Fruit fly (Drosophila melanogaster) whole organism, embryonic: ENCODE results near the gene CG6168.
A peak's percentile ranks its signal among the peaks of the same experiment; 100 is the strongest.

Experiments
- CG10147 ChIP-seq: fragments of 200-800 bp; sonication (Bioruptor generic); optimal IDR thresholded peaks from 2 replicates; lab custom pipeline; 2019; ENCODE audit warnings: missing biosample characterization, mild to moderate bottlenecking, missing genetic modification characterization, moderate library complexity
- CG10565 ChIP-seq: fragments of 200-800 bp; sonication (Bioruptor generic); optimal IDR thresholded peaks from 3 replicates; lab custom pipeline; 2016; ENCODE audit warnings: missing biosample characterization, mild to moderate bottlenecking, missing genetic modification characterization
- CG12104 ChIP-seq: fragments of 200-800 bp; sonication (Bioruptor generic); optimal IDR thresholded peaks from 3 replicates; lab custom pipeline; 2016; ENCODE audit warnings: missing biosample characterization, missing genetic modification characterization
- CG12299 ChIP-seq: fragments of 200-800 bp; sonication (Bioruptor generic); optimal IDR thresholded peaks from 2 replicates; lab custom pipeline; 2018; ENCODE audit warnings: missing biosample characterization, mild to moderate bottlenecking, missing genetic modification characterization
- CG13624 ChIP-seq: fragments of 200-800 bp; sonication (Bioruptor generic); optimal IDR thresholded peaks from 2 replicates; lab custom pipeline; 2016; ENCODE audit warnings: missing biosample characterization, missing genetic modification characterization
- CG15479 ChIP-seq: fragments of 200-800 bp; sonication (Bioruptor generic); optimal IDR thresholded peaks from 3 replicates; lab custom pipeline; 2019; ENCODE audit warnings: missing biosample characterization, mild to moderate bottlenecking, missing genetic modification characterization, moderate library complexity
- CG17829 ChIP-seq: fragments of 200-800 bp; optimal IDR thresholded peaks from 2 replicates; lab custom pipeline; 2019; ENCODE audit warnings: missing biosample characterization, mild to moderate bottlenecking, missing genetic modification characterization, moderate library complexity
- CG1792 ChIP-seq: fragments of 200-800 bp; sonication (Bioruptor generic); optimal IDR thresholded peaks from 2 replicates; lab custom pipeline; 2016; ENCODE audit warnings: missing biosample characterization, missing genetic modification characterization
- CG18599 ChIP-seq: fragments of 200-800 bp; sonication (Bioruptor generic); optimal IDR thresholded peaks from 3 replicates; lab custom pipeline; 2017; ENCODE audit warnings: missing biosample characterization, missing genetic modification characterization, mild to moderate bottlenecking, moderate library complexity, missing genetic modification reagents
- CG30431 ChIP-seq: fragments of 200-800 bp; sonication (Bioruptor generic); optimal IDR thresholded peaks from 2 replicates; lab custom pipeline; 2017; ENCODE audit warnings: missing biosample characterization, missing genetic modification characterization
- CG32532 ChIP-seq: fragments of 200-800 bp; sonication (Bioruptor generic); IDR thresholded peaks from 2 replicates; pipeline ENCODE4 v1.3.6; 2022; ENCODE audit warnings: missing biosample characterization, missing genetic modification characterization
- CG3281 ChIP-seq: fragments of 200-800 bp; sonication (Bioruptor generic); optimal IDR thresholded peaks from 3 replicates; lab custom pipeline; 2017; ENCODE audit warnings: missing biosample characterization, mild to moderate bottlenecking, missing genetic modification characterization
- CG3847 ChIP-seq: fragments of 200-800 bp; sonication (Bioruptor generic); IDR thresholded peaks from 2 replicates; pipeline ENCODE4 v1.3.6; 2022; ENCODE audit warnings: missing biosample characterization, missing genetic modification characterization
- CG4820 ChIP-seq: fragments of 200-800 bp; sonication (Bioruptor generic); optimal IDR thresholded peaks from 3 replicates; lab custom pipeline; 2016; ENCODE audit warnings: missing biosample characterization, missing genetic modification characterization
- CG5180 ChIP-seq: fragments of 200-800 bp; sonication (Bioruptor generic); optimal IDR thresholded peaks from 3 replicates; lab custom pipeline; 2017; ENCODE audit warnings: missing biosample characterization, missing genetic modification characterization, mild to moderate bottlenecking, moderate library complexity, missing genetic modification reagents
- CG7271 ChIP-seq: fragments of 200-800 bp; sonication (Bioruptor generic); optimal IDR thresholded peaks from 2 replicates; lab custom pipeline; 2018; ENCODE audit warnings: missing biosample characterization, mild to moderate bottlenecking, missing genetic modification characterization, moderate library complexity
- CG7786 ChIP-seq: fragments of 200-800 bp; sonication (Bioruptor generic); optimal IDR thresholded peaks from 2 replicates; lab custom pipeline; 2016; ENCODE audit warnings: missing biosample characterization, missing genetic modification characterization
- CG8944 ChIP-seq: fragments of 200-800 bp; sonication (Bioruptor generic); optimal IDR thresholded peaks from 3 replicates; lab custom pipeline; 2016; ENCODE audit warnings: missing biosample characterization, missing genetic modification characterization
- CG9215 ChIP-seq: fragments of 200-800 bp; sonication (Bioruptor generic); IDR thresholded peaks from 2 replicates; pipeline ENCODE4 v1.3.6; 2022; ENCODE audit warnings: missing biosample characterization, missing genetic modification characterization
- CG9817 ChIP-seq: fragments of 200-800 bp; sonication (Bioruptor generic); optimal IDR thresholded peaks from 2 replicates; lab custom pipeline; 2018; ENCODE audit warnings: missing biosample characterization, mild to moderate bottlenecking, missing genetic modification characterization, moderate library complexity
- D ChIP-seq, 2 experiments: fragments of 200-800 bp in 1 of 2; fragments of >200 bp in 1 of 2; sonication (Bioruptor generic) in 1 of 2; optimal IDR thresholded peaks; 2 replicates in 1 of 2; 3 replicates in 1 of 2; lab custom pipeline; 2017; ENCODE audit warnings: mild to moderate bottlenecking in 1 of 2, missing biosample characterization in 1 of 2, missing genetic modification characterization in 1 of 2, missing genetic modification reagents in 1 of 2
- Dbx ChIP-seq: fragments of 200-800 bp; sonication (Bioruptor generic); IDR thresholded peaks from 3 replicates; pipeline ENCODE4 v1.3.6; 2022; ENCODE audit warnings: missing biosample characterization, missing genetic modification characterization
- Gug ChIP-seq: fragments of 200-800 bp; sonication (Bioruptor generic); IDR thresholded peaks from 4 replicates; pipeline ENCODE4 v1.3.6; 2022; ENCODE audit warnings: missing biosample characterization, missing genetic modification characterization
- H15 ChIP-seq: fragments of 200-800 bp; sonication (Bioruptor generic); IDR thresholded peaks from 3 replicates; pipeline ENCODE4 v1.3.6; 2022; ENCODE audit warnings: missing biosample characterization, missing genetic modification characterization
- H2.0 ChIP-seq: fragments of 200-800 bp; sonication (Bioruptor generic); IDR thresholded peaks from 2 replicates; pipeline ENCODE4 v1.3.6; 2022; ENCODE audit warnings: missing biosample characterization, missing genetic modification characterization
- HmgZ ChIP-seq: fragments of 200-800 bp; sonication (Bioruptor generic); optimal IDR thresholded peaks from 2 replicates; lab custom pipeline; 2018; ENCODE audit warnings: missing biosample characterization, mild to moderate bottlenecking, missing genetic modification characterization
- Hmx ChIP-seq: fragments of 200-800 bp; sonication (Bioruptor generic); optimal IDR thresholded peaks from 2 replicates; lab custom pipeline; 2016; ENCODE audit warnings: missing biosample characterization, missing genetic modification characterization
- Lim3 ChIP-seq: fragments of 200-800 bp; sonication (Bioruptor generic); IDR thresholded peaks from 2 replicates; pipeline ENCODE4 v1.3.6; 2022; ENCODE audit warnings: missing biosample characterization, missing genetic modification characterization
- NC2α ChIP-seq: fragments of 200-800 bp; sonication (Bioruptor generic); optimal IDR thresholded peaks from 2 replicates; lab custom pipeline; 2016; ENCODE audit warnings: missing biosample characterization, missing genetic modification characterization
- NK7.1 ChIP-seq: fragments of 200-800 bp; sonication (Bioruptor generic); optimal IDR thresholded peaks from 3 replicates; lab custom pipeline; 2016; ENCODE audit warnings: missing biosample characterization, missing genetic modification characterization
- Nf-YA ChIP-seq: fragments of 200-800 bp; sonication (Bioruptor generic); IDR thresholded peaks from 2 replicates; pipeline ENCODE4 v1.3.6; 2022; ENCODE audit warnings: missing biosample characterization, missing genetic modification characterization
- Opbp ChIP-seq: fragments of 200-800 bp; sonication (Bioruptor generic); IDR thresholded peaks from 3 replicates; pipeline ENCODE4 v1.3.6; 2022; ENCODE audit warnings: missing biosample characterization, missing genetic modification characterization; ENCODE audit not compliant: partially characterized antibody
- Spps ChIP-seq: fragments of 200-800 bp; sonication (Bioruptor generic); optimal IDR thresholded peaks from 2 replicates; lab custom pipeline; 2018; ENCODE audit warnings: missing biosample characterization, mild to moderate bottlenecking, missing genetic modification characterization
- cg ChIP-seq: fragments of 200-800 bp; sonication (Bioruptor generic); optimal IDR thresholded peaks from 3 replicates; lab custom pipeline; 2019; ENCODE audit warnings: missing biosample characterization, mild to moderate bottlenecking, missing genetic modification characterization, moderate library complexity
- croc ChIP-seq: fragments of 200-800 bp; sonication (Bioruptor generic); conservative IDR thresholded peaks from 3 replicates; pipeline ENCODE4 v1.3.6; 2022; ENCODE audit warnings: missing biosample characterization, missing genetic modification characterization
- crp ChIP-seq, 2 experiments: fragments of 200-800 bp; sonication (Bioruptor generic); optimal IDR thresholded peaks; 2 replicates in 1 of 2; 3 replicates in 1 of 2; lab custom pipeline; 2017; ENCODE audit warnings: missing biosample characterization in 2 of 2, missing genetic modification characterization in 2 of 2, mild to moderate bottlenecking in 1 of 2, moderate library complexity in 1 of 2
- disco-r ChIP-seq: fragments of 200-800 bp; sonication (Bioruptor generic); optimal IDR thresholded peaks from 2 replicates; lab custom pipeline; 2016; ENCODE audit warnings: missing biosample characterization, missing genetic modification characterization
- dpn ChIP-seq, 2 experiments: fragments of 200-800 bp; sonication (Bioruptor generic); optimal IDR thresholded peaks; 3 replicates each; lab custom pipeline; 2016; ENCODE audit warnings: missing biosample characterization in 2 of 2, missing genetic modification characterization in 2 of 2
- grau ChIP-seq: fragments of 200-800 bp; optimal IDR thresholded peaks from 3 replicates; lab custom pipeline; 2019; ENCODE audit warnings: missing biosample characterization, mild to moderate bottlenecking, missing genetic modification characterization, moderate library complexity
- knrl ChIP-seq: fragments of 200-800 bp; sonication (Bioruptor generic); IDR thresholded peaks from 3 replicates; pipeline ENCODE4 v1.3.6; 2022; ENCODE audit warnings: missing biosample characterization, missing genetic modification characterization; ENCODE audit not compliant: partially characterized antibody
- lola ChIP-seq, 3 experiments: fragments of >200 bp in 2 of 3; fragments of 200-800 bp in 1 of 3; sonication (Bioruptor generic) in 1 of 3; optimal IDR thresholded peaks; 2 replicates each; lab custom pipeline; 2017 to 2019; ENCODE audit warnings: missing biosample characterization in 3 of 3, missing genetic modification characterization in 3 of 3, mild to moderate bottlenecking in 1 of 3, moderate library complexity in 1 of 3
- mam ChIP-seq: fragments of 200-800 bp; sonication (Bioruptor generic); optimal IDR thresholded peaks from 3 replicates; lab custom pipeline; 2016; ENCODE audit warnings: missing biosample characterization, missing genetic modification characterization
- nerfin-1 ChIP-seq: fragments of 200-800 bp; sonication (Bioruptor generic); optimal IDR thresholded peaks from 3 replicates; lab custom pipeline; 2019; ENCODE audit warnings: missing biosample characterization, mild to moderate bottlenecking, missing genetic modification characterization, moderate library complexity
- p53 ChIP-seq: fragments of 200-800 bp; sonication (Bioruptor generic); optimal IDR thresholded peaks from 2 replicates; lab custom pipeline; 2016; ENCODE audit warnings: missing biosample characterization, missing genetic modification characterization
- pan ChIP-seq, 4 experiments: fragments of >200 bp in 3 of 4; fragments of 200-800 bp in 1 of 4; sonication (Bioruptor generic) in 1 of 4; optimal IDR thresholded peaks in 3 of 4; IDR thresholded peaks in 1 of 4; 2 replicates each; pipeline versions ENCODE4 v1.3.6 to Lab custom; 2017 to 2022; ENCODE audit warnings: missing biosample characterization in 2 of 4, missing genetic modification characterization in 2 of 4, mixed read lengths in 1 of 4
- peb ChIP-seq: fragments of 200-800 bp; sonication (Bioruptor generic); IDR thresholded peaks from 2 replicates; pipeline ENCODE4 v1.3.6; 2022; ENCODE audit warnings: missing biosample characterization, missing genetic modification characterization
- pros ChIP-seq: fragments of 200-800 bp; sonication (Bioruptor generic); optimal IDR thresholded peaks from 3 replicates; lab custom pipeline; 2019; ENCODE audit warnings: missing biosample characterization, mild to moderate bottlenecking, missing genetic modification characterization, moderate library complexity
- psq ChIP-seq: fragments of 200-800 bp; sonication (Bioruptor generic); optimal IDR thresholded peaks from 2 replicates; lab custom pipeline; 2017; ENCODE audit warnings: missing biosample characterization, missing genetic modification characterization
- sob ChIP-seq: fragments of 200-800 bp; sonication (Bioruptor generic); IDR thresholded peaks from 2 replicates; pipeline ENCODE4 v1.3.6; 2022; ENCODE audit warnings: missing biosample characterization, missing genetic modification characterization
- twi ChIP-seq: fragments of 200-800 bp; optimal IDR thresholded peaks from 2 replicates; lab custom pipeline; 2019; ENCODE audit warnings: missing biosample characterization, mild to moderate bottlenecking, missing genetic modification characterization, moderate library complexity

CG6168 gene

DNA sequence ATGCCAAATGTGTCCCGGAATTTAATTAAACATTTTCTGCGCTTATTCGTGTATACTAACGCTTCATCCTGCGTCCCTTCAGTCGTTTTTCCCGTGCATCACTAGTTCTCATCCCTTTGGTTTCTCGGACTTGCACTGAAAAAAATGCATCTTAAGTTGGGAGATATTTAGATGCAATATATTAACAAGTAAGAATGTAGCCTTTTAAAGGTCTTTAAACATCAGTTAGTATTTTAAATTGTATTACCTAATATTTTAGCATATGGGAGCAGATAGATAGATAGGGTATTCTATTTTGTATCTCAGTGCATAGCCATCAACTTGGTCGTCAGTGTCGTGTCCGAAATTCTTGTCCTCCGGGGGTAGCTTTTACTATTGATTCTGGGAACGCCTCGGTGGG lies 12.5 kb upstream of the CG6168 start (continued):
- TF ChIP-seq Spps, result peak; percentile 45
- TF ChIP-seq pan (optimal IDR thresholded peaks at IDR 0.05; lab: Kevin White, UChicago), result no peak
- TF ChIP-seq pan (GFP tag; optimal IDR thresholded peaks at IDR 0.05 in 1 of 2, IDR thresholded peaks at IDR 0.05 in 1 of 2), result peak in 1 of 2 experiments; percentile 39
- no peak for TF ChIP-seq pros (GFP tag; lab: Kevin White, UChicago)
- peak; percentile 37; the same call in 1 of the 3 replicates for TF ChIP-seq croc
- TF ChIP-seq lola (GFP tag; optimal IDR thresholded peaks at IDR 0.05; lab: Kevin White, UChicago), result peak in 1 of 3 experiments; percentile 75
- TF ChIP-seq CG1792 (GFP tag; lab: Kevin White, UChicago), result no peak
- TF ChIP-seq p53 (GFP tag; lab: Kevin White, UChicago), result no peak
- no peak for TF ChIP-seq CG3281 (GFP tag; lab: Kevin White, UChicago)
- no peak for TF ChIP-seq CG12104 (GFP tag; lab: Kevin White, UChicago)
- peak; percentile 46 to 56 for TF ChIP-seq dpn (GFP tag; optimal IDR thresholded peaks at IDR 0.05; lab: Kevin White, UChicago)
- no peak for TF ChIP-seq CG12299 (tag; lab: Kevin White, UChicago)
- no peak for TF ChIP-seq CG9817 (tag; lab: Kevin White, UChicago)
- TF ChIP-seq D (optimal IDR thresholded peaks at IDR 0.05; lab: Kevin White, UChicago), result no peak
- TF ChIP-seq D (GFP tag; optimal IDR thresholded peaks at IDR 0.05; lab: Kevin White, UChicago), result peak; percentile 48
- no peak for TF ChIP-seq knrl
- TF ChIP-seq CG10147 (GFP tag; lab: Kevin White, UChicago), result no peak
- TF ChIP-seq CG9215 (GFP tag; lab: Robert Waterston, UW), result no peak
- no peak for TF ChIP-seq Lim3 (GFP tag; lab: Robert Waterston, UW)
- TF ChIP-seq disco-r (GFP tag; lab: Kevin White, UChicago), result no peak
- no peak for TF ChIP-seq Dbx (GFP tag; lab: Robert Waterston, UW)
- no peak; the same call in 1 of the 2 replicates for TF ChIP-seq CG32532 (GFP tag; lab: Robert Waterston, UW)
- TF ChIP-seq CG17829 (tag; lab: Kevin White, UChicago), result peak; percentile 62
- TF ChIP-seq H2.0 (GFP tag; lab: Robert Waterston, UW), result no peak; the same call in 1 of the 2 replicates
- TF ChIP-seq grau (tag; lab: Kevin White, UChicago), result peak; percentile 59
- TF ChIP-seq Hmx (GFP tag; lab: Kevin White, UChicago), result no peak
- TF ChIP-seq HmgZ (tag; lab: Kevin White, UChicago), result no peak
- TF ChIP-seq CG4820, result peak; percentile 62
- TF ChIP-seq Gug (GFP tag; lab: Robert Waterston, UW), result no peak
- peak; percentile 21; the same call in 1 of the 3 replicates for TF ChIP-seq H15
- peak; percentile 4 for TF ChIP-seq mam (GFP tag; lab: Kevin White, UChicago)
- TF ChIP-seq CG7786 (GFP tag; lab: Kevin White, UChicago), result no peak
- no peak for TF ChIP-seq CG13624
- no peak for TF ChIP-seq sob
- TF ChIP-seq twi, result peak; percentile 14
- peak; percentile 67 for TF ChIP-seq CG18599 (GFP tag; lab: Kevin White, UChicago)
- TF ChIP-seq CG7271 (tag; lab: Kevin White, UChicago), result no peak
- TF ChIP-seq CG5180, result no peak
- TF ChIP-seq Opbp (GFP tag; lab: Robert Waterston, UW), result no peak
- no peak for TF ChIP-seq NC2α
- no peak for TF ChIP-seq psq
- TF ChIP-seq cg, result no peak
- TF ChIP-seq Nf-YA (GFP tag; lab: Robert Waterston, UW), result no peak
- TF ChIP-seq CG8944, result no peak
- 0 out of 2 replicates have a peak, but pooled peaks have one; percentile 19 for TF ChIP-seq peb (GFP tag; lab: Robert Waterston, UW)
- TF ChIP-seq crp (GFP tag; optimal IDR thresholded peaks at IDR 0.05; lab: Kevin White, UChicago), result no peak
- TF ChIP-seq nerfin-1 (tag; lab: Kevin White, UChicago), result peak; percentile 42
- TF ChIP-seq NK7.1 (GFP tag; lab: Kevin White, UChicago), result no peak
- peak; percentile 32 for TF ChIP-seq CG30431 (GFP tag; lab: Kevin White, UChicago)
- TF ChIP-seq CG15479 (GFP tag; lab: Kevin White, UChicago), result no peak
- no peak for TF ChIP-seq CG10565 (GFP tag; lab: Kevin White, UChicago)
- TF ChIP-seq CG3847 (GFP tag; lab: Robert Waterston, UW), result no peak
